Fruit fly (Drosophila melanogaster) whole organism, wandering third instar larva: ENCODE measurements around the gene CG12398.

Experiments used
- Abd-B ChIP-seq: fragments of >200 bp; optimal IDR thresholded peaks from 2 replicates; lab custom pipeline; 2017; ENCODE audit warnings: missing biosample characterization, missing genetic modification characterization
- CG9705 ChIP-seq: fragments of 200-800 bp; sonication (Bioruptor generic); optimal IDR thresholded peaks from 2 replicates; lab custom pipeline; 2018; ENCODE audit warnings: missing biosample characterization, mild to moderate bottlenecking, missing genetic modification characterization
- CrebA ChIP-seq: fragments of 200-800 bp; sonication (Bioruptor generic); optimal IDR thresholded peaks from 2 replicates; lab custom pipeline; 2016; ENCODE audit warnings: missing biosample characterization, mild to moderate bottlenecking, missing genetic modification characterization, borderline replicate concordance
- Dfd ChIP-seq: fragments of >200 bp; optimal IDR thresholded peaks from 2 replicates; lab custom pipeline; 2017; ENCODE audit warnings: missing biosample characterization, missing genetic modification characterization
- Dif ChIP-seq: fragments of 200-275, 200-300 bp; sonication (Bioruptor generic); optimal IDR thresholded peaks from 2 replicates; lab custom pipeline; 2018; ENCODE audit warnings: missing biosample characterization, missing genetic modification characterization; ENCODE audit not compliant: partially characterized antibody
- Hnf4 ChIP-seq: fragments of 200-800 bp; sonication (Bioruptor generic); optimal IDR thresholded peaks from 2 replicates; lab custom pipeline; 2016; ENCODE audit warnings: missing biosample characterization, mild to moderate bottlenecking, missing genetic modification characterization
- Hr78 ChIP-seq: fragments of >200 bp; optimal IDR thresholded peaks from 2 replicates; lab custom pipeline; 2017; ENCODE audit warnings: missing biosample characterization, missing genetic modification characterization
- Hr83 ChIP-seq: fragments of 200-300 bp; sonication (Bioruptor generic); optimal IDR thresholded peaks from 2 replicates; lab custom pipeline; 2016; ENCODE audit warnings: missing biosample characterization, mild to moderate bottlenecking, missing genetic modification characterization, moderate library complexity; ENCODE audit not compliant: poor library complexity, severe bottlenecking
- Jra ChIP-seq: sonication (Bioruptor generic); optimal IDR thresholded peaks from 2 replicates; lab custom pipeline; 2016; ENCODE audit warnings: missing biosample characterization, missing genetic modification characterization
- Mio ChIP-seq: sonication (Bioruptor generic); optimal IDR thresholded peaks from 2 replicates; lab custom pipeline; 2016; ENCODE audit warnings: missing biosample characterization, missing genetic modification characterization
- Myc ChIP-seq: fragments of >200 bp; optimal IDR thresholded peaks from 2 replicates; lab custom pipeline; 2017
- N ChIP-seq: fragments of >200 bp; optimal IDR thresholded peaks from 2 replicates; lab custom pipeline; 2018; ENCODE audit warnings: missing biosample characterization, missing external identifiers, missing genetic modification characterization
- OdsH ChIP-seq: fragments of 200-800 bp; sonication (Bioruptor generic); optimal IDR thresholded peaks from 2 replicates; lab custom pipeline; 2016; ENCODE audit warnings: missing biosample characterization, mild to moderate bottlenecking, missing genetic modification characterization
- Rel ChIP-seq, 2 experiments: fragments of 200-800 bp; sonication (Bioruptor generic) in 1 of 2; optimal IDR thresholded peaks; 2 replicates in 1 of 2; 3 replicates in 1 of 2; lab custom pipeline; 2016 to 2019; ENCODE audit warnings: mild to moderate bottlenecking in 2 of 2, missing biosample characterization in 2 of 2, missing genetic modification characterization in 2 of 2, moderate library complexity in 1 of 2
- Sp1 ChIP-seq: fragments of 200-800 bp; sonication (Bioruptor generic); optimal IDR thresholded peaks from 3 replicates; lab custom pipeline; 2019; ENCODE audit warnings: missing biosample characterization, mild to moderate bottlenecking, missing genetic modification characterization, moderate library complexity
- br ChIP-seq: fragments of 200-800 bp; sonication (Bioruptor generic); optimal IDR thresholded peaks from 2 replicates; lab custom pipeline; 2016; ENCODE audit warnings: missing biosample characterization, missing genetic modification characterization
- dl ChIP-seq, 2 experiments: fragments of 175-275, 200-275 bp in 1 of 2; fragments of 200-275 bp in 1 of 2; sonication (Bioruptor generic); optimal IDR thresholded peaks; lab custom pipeline; 2018; ENCODE audit warnings: mild to moderate bottlenecking in 2 of 2, missing biosample characterization in 2 of 2, missing genetic modification characterization in 2 of 2, moderate library complexity in 2 of 2; ENCODE audit not compliant: partially characterized antibody in 2 of 2, insufficient read depth in 1 of 2
- dmrt93B ChIP-seq: fragments of 200-800 bp; sonication (Bioruptor generic); optimal IDR thresholded peaks from 2 replicates; lab custom pipeline; 2018; ENCODE audit warnings: missing biosample characterization, mild to moderate bottlenecking, missing genetic modification characterization
- dsf ChIP-seq: sonication (Bioruptor generic); optimal IDR thresholded peaks from 2 replicates; lab custom pipeline; 2016; ENCODE audit warnings: missing biosample characterization, missing genetic modification characterization, borderline replicate concordance
- foxo ChIP-seq, 2 experiments: fragments of 200-800 bp; sonication (Bioruptor generic); optimal IDR thresholded peaks; 2 replicates in 1 of 2; 3 replicates in 1 of 2; lab custom pipeline; 2016 to 2017; ENCODE audit warnings: missing biosample characterization in 2 of 2, missing genetic modification characterization in 2 of 2
- fru ChIP-seq: fragments of 200-800 bp; sonication (Bioruptor generic); optimal IDR thresholded peaks from 3 replicates; lab custom pipeline; 2016; ENCODE audit warnings: missing biosample characterization, mild to moderate bottlenecking, missing genetic modification characterization
- h ChIP-seq: fragments of 200-800 bp; sonication (Bioruptor generic); optimal IDR thresholded peaks from 3 replicates; lab custom pipeline; 2016; ENCODE audit warnings: missing biosample characterization, mild to moderate bottlenecking, missing genetic modification characterization
- jim ChIP-seq: fragments of 175-275, 200-325 bp; sonication (Bioruptor generic); optimal IDR thresholded peaks from 2 replicates; lab custom pipeline; 2016; ENCODE audit warnings: missing biosample characterization, mild to moderate bottlenecking, missing genetic modification characterization
- lola ChIP-seq: fragments of >200 bp; optimal IDR thresholded peaks from 2 replicates; lab custom pipeline; 2017; ENCODE audit warnings: missing biosample characterization, missing genetic modification characterization
- psq ChIP-seq: fragments of 200-800 bp; sonication (Bioruptor generic); optimal IDR thresholded peaks from 3 replicates; lab custom pipeline; 2017; ENCODE audit warnings: missing biosample characterization, mild to moderate bottlenecking, missing genetic modification characterization, moderate library complexity
- rgr ChIP-seq: fragments of 200-800 bp; sonication (Bioruptor generic); optimal IDR thresholded peaks from 3 replicates; lab custom pipeline; 2016; ENCODE audit warnings: missing biosample characterization, mild to moderate bottlenecking, missing genetic modification characterization
- woc ChIP-seq: sonication (Bioruptor generic); optimal IDR thresholded peaks from 2 replicates; lab custom pipeline; 2016; ENCODE audit warnings: missing biosample characterization, mild to moderate bottlenecking, missing genetic modification characterization

CG12398 gene

dm6 chrX:14947399-14947798 lies 33.8 kb upstream of the CG12398 start:
- TF ChIP-seq Dfd: peak; percentile 76
- TF ChIP-seq Myc (lab: Kevin White, UChicago): no peak
- peak; percentile 51 for TF ChIP-seq Sp1 (GFP tag; lab: Kevin White, UChicago)
- TF ChIP-seq CG9705: peak; percentile 9
- peak; percentile 41 for TF ChIP-seq rgr
- peak in 1 of 2 experiments; percentile 3 for TF ChIP-seq foxo (GFP tag; optimal IDR thresholded peaks at IDR 0.05; lab: Kevin White, UChicago)
- peak; percentile 95 for TF ChIP-seq Hnf4 (GFP tag; lab: Kevin White, UChicago)
- no peak for TF ChIP-seq Hr78 (GFP tag; lab: Kevin White, UChicago)
- TF ChIP-seq CrebA (GFP tag; lab: Kevin White, UChicago): peak; percentile 50

- no peak for TF ChIP-seq Rel (GFP tag; optimal IDR thresholded peaks at IDR 0.05; lab: Kevin White, UChicago)
- TF ChIP-seq Rel (tag; optimal IDR thresholded peaks at IDR 0.05; lab: Kevin White, UChicago): peak; percentile 13
- no peak for TF ChIP-seq Sp1 (GFP tag; lab: Kevin White, UChicago)
- TF ChIP-seq dl (GFP tag; optimal IDR thresholded peaks at IDR 0.05; lab: Kevin White, UChicago; ENCODE audit: insufficient read depth in 1 of 2, partially characterized antibody in 2 of 2): peak in 1 of 2 experiments; percentile 53
Observed at dm6 chrX:14946522-14946921, 32.9 kb upstream of the CG12398 start.

- no peak for TF ChIP-seq OdsH
- no peak for TF ChIP-seq CG9705
- TF ChIP-seq Rel (GFP tag; optimal IDR thresholded peaks at IDR 0.05; lab: Kevin White, UChicago): no peak
- peak; percentile 10 for TF ChIP-seq Rel (tag; optimal IDR thresholded peaks at IDR 0.05; lab: Kevin White, UChicago)
- peak; percentile 32 for TF ChIP-seq Sp1 (GFP tag; lab: Kevin White, UChicago)
- TF ChIP-seq jim (GFP tag; lab: Kevin White, UChicago): no peak
- peak; percentile 40 for TF ChIP-seq CrebA (GFP tag; lab: Kevin White, UChicago)
- peak; percentile 13 for TF ChIP-seq rgr
- peak; percentile 45 for TF ChIP-seq Hnf4 (GFP tag; lab: Kevin White, UChicago)
- TF ChIP-seq fru: peak; percentile 3
Observed at dm6 chrX:14936250-14936649, 22.6 kb upstream of the CG12398 start.

dm6 chrX:14931296-14931695 lies 17.7 kb upstream of the CG12398 start:
- TF ChIP-seq dmrt93B (GFP tag; lab: Kevin White, UChicago) (no peak), Jra (GFP tag; lab: Kevin White, UChicago) (no peak), Hr83 (GFP tag; lab: Kevin White, UChicago) (no peak)

dm6 chrX:14929813-14930212 lies 16.2 kb upstream of the CG12398 start:
- TF ChIP-seq Mio (GFP tag; lab: Kevin White, UChicago) (no peak), psq (GFP tag; lab: Kevin White, UChicago) (no peak), OdsH (no peak), Myc (lab: Kevin White, UChicago) (no peak), lola (GFP tag; lab: Kevin White, UChicago) (no peak), Hr78 (GFP tag; lab: Kevin White, UChicago) (no peak), dsf (GFP tag; lab: Kevin White, UChicago) (no peak), woc (no peak), jim (GFP tag; lab: Kevin White, UChicago) (no peak), Abd-B (GFP tag; lab: Kevin White, UChicago) (no peak), foxo (GFP tag; optimal IDR thresholded peaks at IDR 0.05; lab: Kevin White, UChicago) (no peak), dmrt93B (GFP tag; lab: Kevin White, UChicago) (no peak), Sp1 (GFP tag; lab: Kevin White, UChicago) (no peak), Dfd (no peak), h (no peak), Dif (no peak), br (no peak), N (GFP tag; lab: Kevin White, UChicago) (no peak)

dm6 chrX:14928844-14929243 lies 15.2 kb upstream of the CG12398 start, which contains the start of gene CG32591:
CG32591 (minus strand) TSS chrX:14928944.
- TF ChIP-seq OdsH (no peak), Dif (no peak)
